Worm (Caenorhabditis elegans) whole organism, L2 larva: Measurements from ENCODE around the gene gpa-13.

Experiments
- F13H6.1 ChIP-seq: sonication (generic microtip); optimal IDR thresholded peaks from 2 replicates; lab custom pipeline; 2016; ENCODE audit warnings: missing genetic modification characterization, missing compliant biosample characterization
- R02D3.7 ChIP-seq: fragments of 150-350 bp; optimal IDR thresholded peaks from 2 replicates; lab custom pipeline; 2014; ENCODE audit warnings: missing biosample characterization, missing genetic modification characterization
- alr-1 ChIP-seq: fragments of 150-350 bp; optimal IDR thresholded peaks from 2 replicates; lab custom pipeline; 2014; ENCODE audit warnings: missing biosample characterization, missing genetic modification characterization
- aly-2 ChIP-seq: fragments of 150-350 bp; optimal IDR thresholded peaks from 2 replicates; lab custom pipeline; 2014; ENCODE audit warnings: missing biosample characterization, missing genetic modification characterization
- blmp-1 ChIP-seq: sonication (generic microtip); optimal IDR thresholded peaks from 2 replicates; lab custom pipeline; 2017; ENCODE audit warnings: missing genetic modification characterization, mild to moderate bottlenecking, missing compliant biosample characterization, antibody characterized with exemption, moderate library complexity; ENCODE audit not compliant: insufficient read depth
- ceh-16 ChIP-seq: fragments of 150-350 bp; optimal IDR thresholded peaks from 2 replicates; lab custom pipeline; 2014; ENCODE audit warnings: missing biosample characterization, missing genetic modification characterization
- ceh-82 ChIP-seq: fragments of 150-350 bp; optimal IDR thresholded peaks from 2 replicates; lab custom pipeline; 2014; ENCODE audit warnings: missing biosample characterization, missing genetic modification characterization
- crh-2 ChIP-seq: sonication (generic microtip); optimal IDR thresholded peaks from 2 replicates; lab custom pipeline; 2017; ENCODE audit warnings: missing biosample characterization, missing genetic modification characterization
- dmd-4 ChIP-seq: sonication (generic microtip); optimal IDR thresholded peaks from 2 replicates; lab custom pipeline; 2017; ENCODE audit warnings: missing biosample characterization, missing genetic modification characterization
- egl-27 ChIP-seq: sonication (generic microtip); optimal IDR thresholded peaks from 3 replicates; lab custom pipeline; 2017; ENCODE audit warnings: missing biosample characterization, missing genetic modification reagents, missing genetic modification characterization
- elt-3 ChIP-seq: sonication (generic microtip); optimal IDR thresholded peaks from 2 replicates; lab custom pipeline; 2017; ENCODE audit warnings: missing biosample characterization, missing genetic modification characterization
- fos-1 ChIP-seq: fragments of 150-350 bp; optimal IDR thresholded peaks from 2 replicates; lab custom pipeline; 2014; ENCODE audit warnings: missing biosample characterization, missing genetic modification characterization
- gmeb-1 ChIP-seq: fragments of 150-350 bp; optimal IDR thresholded peaks from 2 replicates; lab custom pipeline; 2014; ENCODE audit warnings: missing biosample characterization, missing genetic modification characterization
- lin-11 ChIP-seq: fragments of 150-350 bp; sonication (generic microtip); optimal IDR thresholded peaks from 2 replicates; lab custom pipeline; 2014; ENCODE audit warnings: missing biosample characterization, missing genetic modification characterization, inconsistent platforms, mixed read lengths
- lin-13 ChIP-seq: fragments of 150-350 bp; optimal IDR thresholded peaks from 2 replicates; lab custom pipeline; 2014; ENCODE audit warnings: missing biosample characterization, missing genetic modification reagents, missing genetic modification characterization
- mab-5 ChIP-seq: fragments of 150-350 bp; optimal IDR thresholded peaks from 2 replicates; lab custom pipeline; 2014; ENCODE audit warnings: missing biosample characterization, missing genetic modification characterization
- mbf-1 ChIP-seq: sonication (generic microtip); optimal IDR thresholded peaks from 2 replicates; lab custom pipeline; 2017; ENCODE audit warnings: missing biosample characterization, missing genetic modification characterization
- nhr-11 ChIP-seq: fragments of 150-350 bp; optimal IDR thresholded peaks from 2 replicates; lab custom pipeline; 2014; ENCODE audit warnings: missing biosample characterization, missing genetic modification characterization
- nhr-12 ChIP-seq: fragments of 150-350 bp; optimal IDR thresholded peaks from 2 replicates; lab custom pipeline; 2014; ENCODE audit warnings: missing biosample characterization, missing genetic modification characterization
- nhr-129 ChIP-seq: fragments of 150-350 bp; optimal IDR thresholded peaks from 2 replicates; lab custom pipeline; 2014; ENCODE audit warnings: missing biosample characterization, missing genetic modification characterization
- nhr-21 ChIP-seq: fragments of 150-350 bp; optimal IDR thresholded peaks from 2 replicates; lab custom pipeline; 2014; ENCODE audit warnings: missing biosample characterization, missing genetic modification characterization
- nhr-23 ChIP-seq: fragments of 150-350 bp; optimal IDR thresholded peaks from 2 replicates; lab custom pipeline; 2014; ENCODE audit warnings: missing biosample characterization, missing genetic modification reagents, missing genetic modification characterization
- nhr-237 ChIP-seq: fragments of 150-350 bp; optimal IDR thresholded peaks from 2 replicates; lab custom pipeline; 2014; ENCODE audit warnings: missing biosample characterization, missing genetic modification characterization
- nhr-77 ChIP-seq: fragments of 150-350 bp; optimal IDR thresholded peaks from 2 replicates; lab custom pipeline; 2014; ENCODE audit warnings: missing biosample characterization, missing genetic modification characterization
- peb-1 ChIP-seq: fragments of 150-350 bp; optimal IDR thresholded peaks from 2 replicates; lab custom pipeline; 2014; ENCODE audit warnings: missing biosample characterization, missing genetic modification characterization
- sem-4 ChIP-seq: fragments of 150-350 bp; optimal IDR thresholded peaks from 2 replicates; lab custom pipeline; 2014; ENCODE audit warnings: missing biosample characterization, missing genetic modification reagents, missing genetic modification characterization
- skn-1 ChIP-seq: sonication (generic microtip); optimal IDR thresholded peaks from 2 replicates; lab custom pipeline; 2017; ENCODE audit warnings: missing biosample characterization, missing genetic modification characterization
- sma-9 ChIP-seq, 2 experiments: fragments of 150-350 bp in 1 of 2; sonication (generic microtip) in 1 of 2; optimal IDR thresholded peaks; 2 replicates each; lab custom pipeline; 2014 to 2016; ENCODE audit warnings: missing genetic modification characterization in 2 of 2, mild to moderate bottlenecking in 1 of 2, missing biosample characterization in 1 of 2, missing compliant biosample characterization in 1 of 2, missing genetic modification reagents in 1 of 2, moderate library complexity in 1 of 2
- snpc-4 ChIP-seq: fragments of 150-350 bp; optimal IDR thresholded peaks from 2 replicates; lab custom pipeline; 2014; ENCODE audit warnings: missing biosample characterization, missing genetic modification characterization
- unc-39 ChIP-seq: fragments of 150-350 bp; optimal IDR thresholded peaks from 2 replicates; lab custom pipeline; 2014; ENCODE audit warnings: missing biosample characterization, missing genetic modification characterization
- unc-62 ChIP-seq: fragments of 150-350 bp; optimal IDR thresholded peaks from 2 replicates; lab custom pipeline; 2014; ENCODE audit warnings: missing biosample characterization, missing genetic modification reagents, missing genetic modification characterization
- zag-1 ChIP-seq: fragments of 150-350 bp; optimal IDR thresholded peaks from 2 replicates; lab custom pipeline; 2014; ENCODE audit warnings: missing biosample characterization, missing genetic modification characterization
- ztf-11 ChIP-seq: sonication (generic microtip); optimal IDR thresholded peaks from 2 replicates; lab custom pipeline; 2017; ENCODE audit warnings: missing biosample characterization, missing genetic modification characterization
- ztf-4 ChIP-seq: fragments of 150-350 bp; optimal IDR thresholded peaks from 2 replicates; lab custom pipeline; 2014; ENCODE audit warnings: missing biosample characterization, missing genetic modification characterization

gpa-13 gene

ce11 chrV:12727104-12727637, 27.6 kb downstream of the gpa-13 start, which contains the start of gene R11D1.13:
TSS of gene R11D1.13 (plus strand) at chrV:12727154.
- TF ChIP-seq nhr-23 (tag; lab: Kevin White, UChicago) = no peak
- no peak for TF ChIP-seq unc-62 (GFP tag; lab: Kevin White, UChicago)

DNA sequence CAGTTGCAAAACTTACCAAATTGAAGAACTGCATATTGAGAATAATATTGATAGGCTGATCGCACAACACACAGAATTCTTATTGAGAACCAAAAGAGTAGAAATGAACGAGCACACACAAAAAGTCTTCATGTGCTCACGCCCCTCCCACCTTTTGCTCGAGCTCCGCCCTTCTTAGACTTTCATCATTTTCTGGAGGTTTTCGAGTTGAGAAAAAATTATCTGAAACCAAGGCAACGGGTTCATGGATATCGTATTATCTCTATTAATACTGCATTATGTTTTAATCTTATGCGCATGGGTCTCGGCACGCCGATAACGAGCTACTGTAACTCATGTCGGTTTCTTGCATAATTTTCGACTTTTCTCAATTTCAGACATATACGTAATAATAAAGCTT, 28.8 kb downstream of the gpa-13 start, which contains the start of gene R11D1.12:
R11D1.12 (minus strand) TSS at position 101 of the 400 bp plus-strand sequence.
- no peak for TF ChIP-seq R02D3.7 (tag; lab: Kevin White, UChicago)

DNA sequence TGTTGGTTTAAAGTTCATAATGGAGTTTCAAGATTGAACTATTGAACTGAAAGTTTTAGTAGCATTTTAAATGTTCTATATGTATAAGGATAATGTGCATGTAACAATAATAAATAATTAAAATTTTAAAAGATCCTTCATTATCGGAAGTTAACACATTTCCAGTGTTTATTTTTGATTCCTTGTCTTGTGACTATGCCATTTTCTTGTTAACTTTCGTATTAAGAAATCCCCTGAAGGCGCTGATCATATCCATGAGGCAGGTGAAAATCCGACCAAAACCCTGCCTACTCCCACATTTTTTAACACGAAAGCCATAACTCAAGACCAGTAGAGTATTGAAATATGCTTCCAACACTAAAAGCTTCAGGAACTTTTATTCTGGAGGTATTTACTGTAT, 35.0 kb downstream of the gpa-13 start, which contains the start of gene R11D1.7:
R11D1.7 (plus strand) TSS at position 301 of the 400 bp plus-strand sequence.
- TF ChIP-seq dmd-4 (tag; lab: Kevin White, UChicago) (no peak), snpc-4 (tag; lab: Kevin White, UChicago) (no peak), alr-1 (no peak), lin-11 (tag; lab: Kevin White, UChicago) (no peak), skn-1 (tag; lab: Kevin White, UChicago) (no peak), lin-13 (GFP tag; lab: Kevin White, UChicago) (no peak), nhr-237 (tag; lab: Kevin White, UChicago) (no peak), zag-1 (tag; lab: Kevin White, UChicago) (no peak), blmp-1 (tag; lab: Kevin White, UChicago) (no peak), ztf-4 (tag; lab: Kevin White, UChicago) (no peak), nhr-21 (tag; lab: Kevin White, UChicago) (no peak), F13H6.1 (no peak), mbf-1 (no peak), peb-1 (tag; lab: Kevin White, UChicago) (no peak)

DNA sequence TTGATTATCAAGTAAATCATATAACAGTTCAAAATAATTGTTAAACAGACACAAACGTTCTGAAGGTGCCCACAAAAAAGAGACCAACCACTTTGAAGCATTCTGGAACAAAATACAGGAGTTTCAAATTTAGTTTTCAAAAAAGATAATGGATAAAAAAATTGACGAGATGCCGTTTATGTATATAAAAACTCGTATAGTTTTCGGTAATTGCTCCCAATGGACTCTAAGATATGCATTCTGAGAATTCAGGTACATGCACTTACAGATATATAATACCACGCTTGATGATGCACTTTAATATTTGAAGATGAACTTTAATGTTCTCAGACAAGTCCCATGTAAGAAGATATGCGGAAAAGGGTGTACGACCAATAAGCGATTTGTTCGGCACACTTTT, 36.1 kb downstream of the gpa-13 start, which contains the start of gene str-181:
str-181 (minus strand) TSS at position 101 of the 400 bp plus-strand sequence.
- no peak for TF ChIP-seq nhr-21 (tag; lab: Kevin White, UChicago)
- TF ChIP-seq ceh-82 (tag; lab: Kevin White, UChicago) = no peak
- TF ChIP-seq zag-1 (tag; lab: Kevin White, UChicago) = no peak
- TF ChIP-seq unc-39 = no peak
- no peak for TF ChIP-seq ceh-16
- no peak for TF ChIP-seq nhr-12 (tag; lab: Kevin White, UChicago)
- no peak for TF ChIP-seq sem-4 (tag; lab: Kevin White, UChicago)
- no peak for TF ChIP-seq crh-2 (tag; lab: Kevin White, UChicago)
- TF ChIP-seq nhr-129 (tag; lab: Kevin White, UChicago) = no peak
- no peak for TF ChIP-seq mab-5 (tag; lab: Kevin White, UChicago)
- TF ChIP-seq gmeb-1 (tag; lab: Kevin White, UChicago) = no peak
- no peak for TF ChIP-seq nhr-11 (tag; lab: Kevin White, UChicago)
- TF ChIP-seq fos-1 (tag; lab: Kevin White, UChicago) = no peak
- no peak for TF ChIP-seq dmd-4 (tag; lab: Kevin White, UChicago)
- TF ChIP-seq alr-1 = no peak

ce11 chrV:12716447-12716846, 38.3 kb downstream of the gpa-13 start, which contains the start of gene str-178:
TSS of gene str-178 (minus strand) at chrV:12716547.
- TF ChIP-seq nhr-237 (tag; lab: Kevin White, UChicago) = no peak
- TF ChIP-seq ceh-82 (tag; lab: Kevin White, UChicago) = no peak
- no peak for TF ChIP-seq ceh-16
- TF ChIP-seq skn-1 (tag; lab: Kevin White, UChicago) = no peak
- no peak for TF ChIP-seq nhr-129 (tag; lab: Kevin White, UChicago)
- no peak for TF ChIP-seq ztf-4 (tag; lab: Kevin White, UChicago)
- TF ChIP-seq snpc-4 (tag; lab: Kevin White, UChicago) = no peak
- TF ChIP-seq, all 48 proteins: peak for 0

DNA sequence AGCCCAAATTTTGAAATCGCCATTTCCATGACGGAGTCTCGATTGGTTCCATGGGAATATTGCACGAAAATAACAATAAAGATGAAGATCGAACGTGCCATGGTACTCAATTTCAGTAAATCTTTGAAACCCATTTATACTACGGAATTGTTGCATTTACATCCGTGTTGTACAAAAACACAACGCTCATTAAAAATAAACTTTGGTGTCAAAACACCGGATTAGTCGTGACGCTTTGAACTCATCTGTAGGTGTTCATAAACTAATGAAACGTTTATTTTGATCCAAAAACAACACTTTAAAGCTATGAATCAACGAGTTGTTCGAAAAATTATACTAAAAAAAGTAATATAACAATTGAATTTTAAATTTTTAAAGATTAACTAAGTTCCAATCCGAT, 40.6 kb downstream of the gpa-13 start, which contains the start of gene R11D1.4:
R11D1.4 (minus strand) TSS at position 101 of the 400 bp plus-strand sequence.
- no peak for TF ChIP-seq ztf-4 (tag; lab: Kevin White, UChicago)
- TF ChIP-seq sma-9 (GFP tag; optimal IDR thresholded peaks at IDR 0.05; lab: Kevin White, UChicago) = no peak
- TF ChIP-seq sma-9 (tag; optimal IDR thresholded peaks at IDR 0.05; lab: Kevin White, UChicago) = no peak
- no peak for TF ChIP-seq nhr-21 (tag; lab: Kevin White, UChicago)
- no peak for TF ChIP-seq crh-2 (tag; lab: Kevin White, UChicago)
- TF ChIP-seq aly-2 (tag; lab: Kevin White, UChicago) = no peak
- no peak for TF ChIP-seq mab-5 (tag; lab: Kevin White, UChicago)
- TF ChIP-seq snpc-4 (tag; lab: Kevin White, UChicago) = no peak
- no peak for TF ChIP-seq nhr-77 (tag; lab: Kevin White, UChicago)
- TF ChIP-seq elt-3 (tag; lab: Kevin White, UChicago) = no peak
- TF ChIP-seq egl-27 (tag; lab: Kevin White, UChicago) = no peak
- no peak for TF ChIP-seq nhr-237 (tag; lab: Kevin White, UChicago)
- TF ChIP-seq blmp-1 (tag; lab: Kevin White, UChicago) = no peak
- no peak for TF ChIP-seq mbf-1
- no peak for TF ChIP-seq ztf-11 (tag; lab: Kevin White, UChicago)
- TF ChIP-seq nhr-129 (tag; lab: Kevin White, UChicago) = no peak
